Worm (Caenorhabditis elegans): ENCODE results near the gene C47E12.3.

The C47E12.3 gene

DNA sequence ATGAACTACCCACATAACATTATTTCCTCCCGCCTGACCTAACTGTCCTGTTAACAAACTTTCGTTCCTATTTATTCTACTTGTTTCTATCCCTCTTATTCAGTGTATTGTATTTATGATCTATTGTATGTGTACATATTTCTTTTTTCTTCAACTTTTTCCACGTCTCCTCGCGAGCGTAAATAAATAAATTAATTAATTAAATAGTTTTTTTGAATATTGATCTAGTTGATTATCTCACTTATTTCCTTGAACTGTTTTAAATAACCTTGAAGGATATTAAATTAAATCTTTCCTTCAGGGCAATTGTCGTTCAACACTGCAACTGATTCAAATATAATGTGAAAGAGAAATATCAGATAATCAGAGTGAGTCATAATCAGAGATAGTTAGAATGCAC, 41.2 kb upstream of the C47E12.3 start, which contains the start of gene frk-1:
Gene frk-1 (plus strand): TSS at position 301 of the 400 bp plus-strand sequence.
- TF ChIP-seq ceh-9 (tag; optimal IDR thresholded peaks at IDR 0.05) (no peak), ceh-48 (tag; optimal IDR thresholded peaks at IDR 0.05) (no peak), ceh-24 (tag; optimal IDR thresholded peaks at IDR 0.05) (no peak), hlh-6 (tag; optimal IDR thresholded peaks at IDR 0.05) (no peak), dmd-4 (tag; optimal IDR thresholded peaks at IDR 0.05; ENCODE audit: borderline replicate concordance) (no peak), hlh-30 (tag; optimal IDR thresholded peaks at IDR 0.05; ENCODE audit: insufficient read depth) (no peak), K09A11.1 (tag; optimal IDR thresholded peaks at IDR 0.05; ENCODE audit: insufficient read depth) (no peak), C08G9.2 (tag; optimal IDR thresholded peaks at IDR 0.05) (no peak), ceh-45 (GFP tag; IDR thresholded peaks at IDR 0.05) (no peak), ceh-30 (tag; optimal IDR thresholded peaks at IDR 0.05) (no peak), unc-55 (GFP tag; optimal IDR thresholded peaks at IDR 0.05) (no peak), C38D4.7 (GFP tag; optimal IDR thresholded peaks at IDR 0.05) (no peak), madf-2 (tag; optimal IDR thresholded peaks at IDR 0.05) (no peak), mec-3 (tag; optimal IDR thresholded peaks at IDR 0.05; ENCODE audit: borderline replicate concordance) (no peak), ttx-3 (tag; optimal IDR thresholded peaks at IDR 0.05) (no peak), pax-1 (tag; optimal IDR thresholded peaks at IDR 0.05) (no peak), fax-1 (tag; optimal IDR thresholded peaks at IDR 0.05) (no peak), pha-2 (tag; optimal IDR thresholded peaks at IDR 0.05) (no peak), gmeb-2 (tag; optimal IDR thresholded peaks at IDR 0.05) (no peak), rnt-1 (tag; optimal IDR thresholded peaks at IDR 0.05) (no peak)

ce11 chrIV:10040803-10041202, 39.2 kb upstream of the C47E12.3 start, which contains the start of gene dhs-31:
dhs-31 (minus strand) TSS chrIV:10040903.
- TF ChIP-seq sox-2 (GFP tag; IDR thresholded peaks at IDR 0.05) = no peak
- no peak for TF ChIP-seq unc-3 (GFP tag; conservative IDR thresholded peaks at IDR 0.05)
- TF ChIP-seq unc-3 (tag; optimal IDR thresholded peaks at IDR 0.05) = no peak
- no peak for TF ChIP-seq lim-6 (tag; optimal IDR thresholded peaks at IDR 0.05)
- TF ChIP-seq ref-2 (tag; optimal IDR thresholded peaks at IDR 0.05) = no peak

ce11 chrIV:10036966-10037365, 35.3 kb upstream of the C47E12.3 start, which contains the start of gene F44D12.10:
F44D12.10 (minus strand) TSS chrIV:10037066.
- TF ChIP-seq tbx-7 (tag; optimal IDR thresholded peaks at IDR 0.05) (no peak), sox-4 (tag; optimal IDR thresholded peaks at IDR 0.05) (no peak), nfya-1 (tag; optimal IDR thresholded peaks at IDR 0.05) (no peak), elt-2 (tag; optimal IDR thresholded peaks at IDR 0.05) (no peak), mec-3 (tag; optimal IDR thresholded peaks at IDR 0.05; ENCODE audit: borderline replicate concordance) (no peak), ceh-2 (tag; optimal IDR thresholded peaks at IDR 0.05) (no peak), ttx-3 (tag; optimal IDR thresholded peaks at IDR 0.05) (no peak), odd-2 (tag; optimal IDR thresholded peaks at IDR 0.05) (no peak), rnt-1 (tag; optimal IDR thresholded peaks at IDR 0.05) (no peak), C38D4.7 (GFP tag; optimal IDR thresholded peaks at IDR 0.05) (no peak), pag-3 (tag; optimal IDR thresholded peaks at IDR 0.05; ENCODE audit: borderline replicate concordance) (no peak), ceh-22 (tag; optimal IDR thresholded peaks at IDR 0.05) (no peak)

DNA sequence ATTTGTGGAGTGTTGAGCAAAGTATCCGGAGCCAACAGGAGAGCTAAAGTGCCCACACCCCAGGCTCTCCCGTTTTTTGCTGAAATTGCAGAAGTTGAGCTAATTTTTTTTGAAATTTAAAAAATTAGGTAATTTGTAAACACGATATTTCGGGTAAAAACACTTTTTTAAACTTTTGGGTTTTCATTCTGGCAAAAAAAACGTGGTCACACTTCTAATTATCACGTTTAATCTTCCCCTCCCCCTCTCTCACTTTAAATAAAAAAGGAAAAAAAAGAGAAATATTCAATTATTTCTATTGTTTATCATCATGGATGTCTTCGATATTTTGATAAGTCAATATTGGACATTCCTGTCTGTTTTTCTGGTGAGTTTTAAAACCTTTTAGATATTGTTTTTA, 31.4 kb upstream of the C47E12.3 start, which contains the start of gene F44D12.6:
Gene F44D12.6 (plus strand): TSS at position 301 of the 400 bp plus-strand sequence.
- TF ChIP-seq gmeb-2 (tag; optimal IDR thresholded peaks at IDR 0.05) = no peak
- TF ChIP-seq ets-4 (tag; optimal IDR thresholded peaks at IDR 0.05) = no peak
- no peak for TF ChIP-seq ttx-3 (tag; optimal IDR thresholded peaks at IDR 0.05)
- no peak for TF ChIP-seq lin-11 (tag; optimal IDR thresholded peaks at IDR 0.05)
- TF ChIP-seq fkh-10 (GFP tag; optimal IDR thresholded peaks at IDR 0.05) = no peak
- no peak for TF ChIP-seq hlh-6 (tag; optimal IDR thresholded peaks at IDR 0.05)
- no peak for TF ChIP-seq zip-5 (tag; optimal IDR thresholded peaks at IDR 0.05)
- TF ChIP-seq lim-6 (tag; optimal IDR thresholded peaks at IDR 0.05) = no peak
- TF ChIP-seq pax-1 (tag; optimal IDR thresholded peaks at IDR 0.05) = no peak
- TF ChIP-seq tbx-2 (tag; optimal IDR thresholded peaks at IDR 0.05) = no peak
- TF ChIP-seq ceh-24 (tag; optimal IDR thresholded peaks at IDR 0.05) = no peak
- no peak for TF ChIP-seq elt-2 (tag; optimal IDR thresholded peaks at IDR 0.05)
- TF ChIP-seq fax-1 (tag; optimal IDR thresholded peaks at IDR 0.05) = no peak
